Worm (Caenorhabditis elegans) whole organism, young adult: Measurements from ENCODE around the gene crn-2.

Experiments used
- B0035.1 ChIP-seq: sonication (generic microtip); optimal IDR thresholded peaks from 2 replicates; lab custom pipeline; 2016; ENCODE audit warnings: missing genetic modification characterization, mild to moderate bottlenecking, missing compliant biosample characterization, missing genotype, missing genetic modification reagents
- B0336.3 ChIP-seq: fragments of 200-800 bp; sonication (Bioruptor generic); IDR thresholded peaks from 2 replicates; pipeline ENCODE4 v1.3.6; 2022; ENCODE audit warnings: missing genetic modification characterization, missing compliant biosample characterization
- C06A6.2 ChIP-seq: fragments of 200-800 bp; sonication (Bioruptor generic); conservative IDR thresholded peaks from 2 replicates; pipeline ENCODE4 v1.3.6; 2022; ENCODE audit warnings: missing genetic modification characterization, missing compliant biosample characterization
- F10E7.11 ChIP-seq: sonication (generic microtip); optimal IDR thresholded peaks from 2 replicates; lab custom pipeline; 2017; ENCODE audit warnings: mild to moderate bottlenecking, missing genetic modification characterization, moderate library complexity, missing compliant biosample characterization
- F49E8.2 ChIP-seq: sonication (generic microtip); optimal IDR thresholded peaks from 3 replicates; lab custom pipeline; 2017; ENCODE audit warnings: missing genetic modification characterization, mild to moderate bottlenecking, missing compliant biosample characterization, antibody characterized with exemption, moderate library complexity; ENCODE audit not compliant: insufficient read depth
- F52B5.7 ChIP-seq: sonication (generic microtip); optimal IDR thresholded peaks from 2 replicates; lab custom pipeline; 2016; ENCODE audit warnings: mild to moderate bottlenecking, missing genetic modification characterization, missing compliant biosample characterization
- K11D2.4 ChIP-seq: fragments of 200-800 bp; sonication (Bioruptor generic); IDR thresholded peaks from 2 replicates; pipeline ENCODE4 v1.3.6; 2022; ENCODE audit warnings: missing genetic modification reagents, missing genetic modification characterization, missing compliant biosample characterization
- T26A5.8 ChIP-seq: sonication (generic microtip); optimal IDR thresholded peaks from 2 replicates; lab custom pipeline; 2016; ENCODE audit warnings: missing genetic modification characterization, missing compliant biosample characterization
- Y56A3A.18 ChIP-seq: fragments of 200-800 bp; sonication (Bioruptor generic); IDR thresholded peaks from 2 replicates; pipeline ENCODE4 v1.3.6; 2022; ENCODE audit warnings: missing genetic modification reagents, missing genetic modification characterization, missing compliant biosample characterization
- Y67H2A.10 ChIP-seq: fragments of 200-800 bp; sonication (Bioruptor generic); conservative IDR thresholded peaks from 2 replicates; pipeline ENCODE4 v1.3.6; 2022; ENCODE audit warnings: missing genetic modification reagents, missing genetic modification characterization, missing compliant biosample characterization
- aptf-2 ChIP-seq: fragments of 200-800 bp; sonication (Bioruptor generic); conservative IDR thresholded peaks from 2 replicates; pipeline ENCODE4 v1.3.6; 2022; ENCODE audit warnings: missing genetic modification reagents, missing genetic modification characterization, missing compliant biosample characterization
- attf-6 ChIP-seq: fragments of 200-800 bp; sonication (Bioruptor generic); IDR thresholded peaks from 2 replicates; pipeline ENCODE4 v1.3.6; 2022; ENCODE audit warnings: missing genetic modification reagents, missing genetic modification characterization, missing compliant biosample characterization
- bed-2 ChIP-seq: fragments of 200-800 bp; sonication (Bioruptor generic); IDR thresholded peaks from 2 replicates; pipeline ENCODE4 v1.3.6; 2022; ENCODE audit warnings: missing genetic modification reagents, missing genetic modification characterization, missing compliant biosample characterization
- ccch-3 ChIP-seq: fragments of 200-800 bp; sonication (Bioruptor generic); optimal IDR thresholded peaks from 2 replicates; lab custom pipeline; 2018; ENCODE audit warnings: mild to moderate bottlenecking, missing genetic modification characterization, missing compliant biosample characterization
- ceh-58 ChIP-seq: fragments of 200-800 bp; sonication (Bioruptor generic); IDR thresholded peaks from 2 replicates; pipeline ENCODE4 v1.3.6; 2022; ENCODE audit warnings: missing genetic modification characterization, missing compliant biosample characterization
- die-1 ChIP-seq: sonication (generic microtip); optimal IDR thresholded peaks from 2 replicates; lab custom pipeline; 2016; ENCODE audit warnings: missing genotype, mild to moderate bottlenecking, missing genetic modification characterization, missing compliant biosample characterization
- dox-1 ChIP-seq: fragments of 200-800 bp; sonication (Bioruptor generic); IDR thresholded peaks from 2 replicates; pipeline ENCODE4 v1.3.6; 2022; ENCODE audit warnings: missing genetic modification reagents, missing genetic modification characterization, missing compliant biosample characterization
- dpl-1 ChIP-seq: fragments of 150-350 bp; optimal IDR thresholded peaks from 2 replicates; lab custom pipeline; 2014; ENCODE audit warnings: missing biosample characterization, missing genetic modification reagents, missing genetic modification characterization
- egl-44 ChIP-seq: fragments of 200-800 bp; sonication (Bioruptor generic); IDR thresholded peaks from 2 replicates; pipeline ENCODE4 v1.3.6; 2022; ENCODE audit warnings: missing genetic modification reagents, missing genetic modification characterization, missing compliant biosample characterization
- ets-4 ChIP-seq: fragments of 200-800 bp; sonication (Bioruptor generic); optimal IDR thresholded peaks from 2 replicates; lab custom pipeline; 2018; ENCODE audit warnings: mild to moderate bottlenecking, missing genetic modification characterization, missing compliant biosample characterization
- hrde-1 ChIP-seq: sonication (generic microtip); optimal IDR thresholded peaks from 2 replicates; lab custom pipeline; 2016; ENCODE audit warnings: missing genetic modification characterization, mild to moderate bottlenecking, missing compliant biosample characterization, moderate library complexity, missing genotype, missing genetic modification reagents, borderline replicate concordance
- hsf-1 ChIP-seq: fragments of 200-800 bp; sonication (Bioruptor generic); IDR thresholded peaks from 2 replicates; pipeline ENCODE4 v1.3.6; 2022; ENCODE audit warnings: missing genetic modification reagents, missing genetic modification characterization, missing compliant biosample characterization
- let-607 ChIP-seq, 2 experiments: fragments of 200-800 bp in 1 of 2; sonication (Bioruptor generic) in 1 of 2; sonication (generic microtip) in 1 of 2; optimal IDR thresholded peaks; 2 replicates each; lab custom pipeline; 2016 to 2018; ENCODE audit warnings: mild to moderate bottlenecking in 2 of 2, missing compliant biosample characterization in 2 of 2, missing genetic modification characterization in 2 of 2, moderate library complexity in 2 of 2, missing genotype in 1 of 2
- lin-54 ChIP-seq: fragments of 200-800 bp; sonication (Bioruptor generic); optimal IDR thresholded peaks from 2 replicates; lab custom pipeline; 2018; ENCODE audit warnings: mild to moderate bottlenecking, missing genetic modification characterization, missing compliant biosample characterization
- lir-1 ChIP-seq: fragments of 200-800 bp; sonication (Bioruptor generic); conservative IDR thresholded peaks from 2 replicates; pipeline ENCODE4 v1.3.6; 2022; ENCODE audit warnings: missing genetic modification reagents, missing genetic modification characterization, missing compliant biosample characterization
- madf-8 ChIP-seq: fragments of 200-800 bp; sonication (Bioruptor generic); conservative IDR thresholded peaks from 2 replicates; pipeline ENCODE4 v1.3.6; 2022; ENCODE audit warnings: missing genetic modification reagents, missing genetic modification characterization, missing compliant biosample characterization
- mcd-1 ChIP-seq: fragments of 200-800 bp; sonication (Bioruptor generic); IDR thresholded peaks from 2 replicates; pipeline ENCODE4 v1.3.6; 2022; ENCODE audit warnings: missing genetic modification reagents, missing genetic modification characterization, missing compliant biosample characterization
- mxl-1 ChIP-seq: sonication (generic microtip); optimal IDR thresholded peaks from 2 replicates; lab custom pipeline; 2016; ENCODE audit warnings: missing genetic modification characterization, missing compliant biosample characterization
- nhr-80 ChIP-seq: sonication (generic microtip); optimal IDR thresholded peaks from 2 replicates; lab custom pipeline; 2016; ENCODE audit warnings: missing genetic modification characterization, missing compliant biosample characterization
- pha-4 ChIP-seq: fragments of 150-350 bp; sonication (generic microtip); optimal IDR thresholded peaks from 2 replicates; lab custom pipeline; 2014; ENCODE audit warnings: missing biosample characterization, missing genetic modification reagents, missing genetic modification characterization
- sea-2 ChIP-seq: fragments of 200-800 bp; sonication (Bioruptor generic); IDR thresholded peaks from 2 replicates; pipeline ENCODE4 v1.3.6; 2022; ENCODE audit warnings: missing genetic modification characterization, missing compliant biosample characterization
- snpc-1.1 ChIP-seq: sonication (generic microtip); optimal IDR thresholded peaks from 2 replicates; lab custom pipeline; 2017; ENCODE audit warnings: missing genetic modification characterization, mild to moderate bottlenecking, missing compliant biosample characterization, antibody characterized with exemption, moderate library complexity, missing genotype, missing genetic modification reagents; ENCODE audit not compliant: insufficient read depth
- snpc-3.4 ChIP-seq: sonication (generic microtip); optimal IDR thresholded peaks from 2 replicates; lab custom pipeline; 2017; ENCODE audit warnings: missing genetic modification characterization, mild to moderate bottlenecking, missing compliant biosample characterization, antibody characterized with exemption, moderate library complexity, missing genotype, missing genetic modification reagents
- snpc-4 ChIP-seq, 5 experiments: fragments of 150-350 bp in 1 of 5; sonication (generic microtip) in 4 of 5; optimal IDR thresholded peaks; 2 replicates each; lab custom pipeline; 2014 to 2018; ENCODE audit warnings: missing genetic modification characterization in 5 of 5, missing biosample characterization in 3 of 5, antibody characterized with exemption in 2 of 5, mild to moderate bottlenecking in 2 of 5, missing compliant biosample characterization in 2 of 5, missing genotype in 2 of 5, moderate library complexity in 2 of 5, missing genetic modification reagents in 1 of 5
- unc-130 ChIP-seq: sonication (generic microtip); optimal IDR thresholded peaks from 2 replicates; lab custom pipeline; 2016; ENCODE audit warnings: missing genetic modification reagents, missing genetic modification characterization, missing compliant biosample characterization
- unc-62 ChIP-seq: fragments of 150-350 bp; optimal IDR thresholded peaks from 2 replicates; lab custom pipeline; 2014; ENCODE audit warnings: missing biosample characterization, missing genetic modification reagents, missing genetic modification characterization
- ztf-22 ChIP-seq: fragments of 200-800 bp; sonication (Bioruptor generic); optimal IDR thresholded peaks from 2 replicates; lab custom pipeline; 2018; ENCODE audit warnings: mild to moderate bottlenecking, missing genetic modification characterization, moderate library complexity, missing compliant biosample characterization
- ztf-26 ChIP-seq: sonication (generic microtip); optimal IDR thresholded peaks from 2 replicates; lab custom pipeline; 2017; ENCODE audit warnings: missing genetic modification characterization, missing compliant biosample characterization
- ztf-6 ChIP-seq: fragments of 200-800 bp; sonication (Bioruptor generic); IDR thresholded peaks from 2 replicates; pipeline ENCODE4 v1.3.6; 2022; ENCODE audit warnings: missing genetic modification reagents, missing genetic modification characterization, missing compliant biosample characterization

Gene crn-2

DNA sequence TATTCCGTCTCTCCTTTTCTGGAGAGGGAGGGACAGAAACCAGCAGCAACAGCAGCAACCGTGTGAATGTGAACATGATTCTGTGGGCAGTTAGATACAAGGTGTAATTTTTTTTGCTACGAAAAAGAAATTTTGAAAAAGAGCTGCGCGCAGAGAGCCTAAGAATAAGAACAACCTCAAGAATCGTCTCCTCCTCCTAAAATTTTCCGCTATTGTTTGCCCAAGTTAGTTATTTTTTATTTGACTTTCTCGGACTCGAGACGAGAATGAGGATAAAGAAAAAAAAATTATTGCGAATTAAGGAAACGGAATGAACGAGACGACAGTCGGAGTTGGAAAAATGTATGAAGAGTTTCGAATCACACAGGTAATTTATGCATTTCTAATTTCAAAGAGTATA lies 35.8 kb upstream of the crn-2 start, which contains the start of gene glb-5:
Gene glb-5 (plus strand): TSS at position 301 of the 400 bp plus-strand sequence.
- TF ChIP-seq B0035.1 (tag; lab: Kevin White, UChicago) (no peak), bed-2 (GFP tag; lab: Robert Waterston, UW) (no peak), C06A6.2 (GFP tag; lab: Robert Waterston, UW) (no peak), snpc-4 (GFP tag; optimal IDR thresholded peaks at IDR 0.05; lab: Kevin White, UChicago) (no peak), snpc-4 (tag; optimal IDR thresholded peaks at IDR 0.05; lab: Kevin White, UChicago) (no peak), attf-6 (GFP tag; lab: Robert Waterston, UW) (no peak), ztf-6 (GFP tag; lab: Robert Waterston, UW) (no peak), ceh-58 (no peak), egl-44 (GFP tag; lab: Robert Waterston, UW) (no peak)

DNA sequence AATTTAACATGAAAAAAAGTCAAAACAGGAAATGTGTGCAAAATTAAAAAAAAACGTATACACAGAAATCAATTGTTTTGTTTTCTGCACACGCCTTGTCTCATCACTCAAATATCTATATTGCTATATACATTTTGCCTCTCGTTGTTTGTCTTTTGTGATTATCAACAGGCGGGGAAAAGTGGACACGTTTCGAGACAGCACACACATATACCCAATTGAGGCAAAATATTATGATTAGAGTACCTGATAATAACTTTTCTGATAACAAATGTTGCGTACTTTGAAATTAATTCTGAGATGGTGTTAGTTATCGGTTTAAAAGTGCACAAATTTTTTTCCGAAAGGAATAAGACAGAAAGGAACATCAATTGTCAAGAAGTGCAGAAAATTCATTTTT lies 34.5 kb upstream of the crn-2 start:
- TF ChIP-seq F49E8.2 (tag; lab: Kevin White, UChicago) (no peak), dpl-1 (GFP tag; lab: Kevin White, UChicago) (no peak), nhr-80 (tag; lab: Kevin White, UChicago) (peak; percentile 95), ccch-3 (GFP tag; lab: Kevin White, UChicago) (no peak), ztf-22 (GFP tag; lab: Kevin White, UChicago) (peak; percentile 2), madf-8 (no peak), attf-6 (GFP tag; lab: Robert Waterston, UW) (no peak), mcd-1 (no peak), hrde-1 (tag; lab: Kevin White, UChicago) (no peak), snpc-1.1 (tag; lab: Kevin White, UChicago) (no peak), pha-4 (peak; percentile 14), mxl-1 (tag; lab: Kevin White, UChicago) (no peak), snpc-3.4 (no peak), unc-130 (GFP tag; lab: Kevin White, UChicago) (no peak), ceh-58 (no peak), dox-1 (no peak; the same call in 1 of the 2 replicates), T26A5.8 (tag; lab: Kevin White, UChicago) (no peak), K11D2.4 (GFP tag; lab: Robert Waterston, UW) (no peak), lin-54 (GFP tag; lab: Kevin White, UChicago) (no peak), unc-62 (no peak), sea-2 (GFP tag; lab: Robert Waterston, UW) (no peak), aptf-2 (GFP tag; lab: Robert Waterston, UW) (no peak), ztf-26 (tag; lab: Kevin White, UChicago) (no peak), F10E7.11 (tag; lab: Kevin White, UChicago) (no peak), lir-1 (GFP tag; lab: Robert Waterston, UW) (no peak), B0336.3 (GFP tag; lab: Robert Waterston, UW) (no peak), die-1 (tag; lab: Kevin White, UChicago) (no peak), Y56A3A.18 (GFP tag; lab: Robert Waterston, UW) (no peak), ets-4 (GFP tag; lab: Kevin White, UChicago) (peak; percentile 80), hsf-1 (GFP tag; lab: Robert Waterston, UW) (no peak), let-607 (tag; optimal IDR thresholded peaks at IDR 0.05; lab: Kevin White, UChicago) (peak; percentile 27 to 44), Y67H2A.10 (GFP tag; lab: Robert Waterston, UW) (no peak), F52B5.7 (tag; lab: Kevin White, UChicago) (no peak)
